Worm (Caenorhabditis elegans): ENCODE measurements around the gene trpp-9.

DNA sequence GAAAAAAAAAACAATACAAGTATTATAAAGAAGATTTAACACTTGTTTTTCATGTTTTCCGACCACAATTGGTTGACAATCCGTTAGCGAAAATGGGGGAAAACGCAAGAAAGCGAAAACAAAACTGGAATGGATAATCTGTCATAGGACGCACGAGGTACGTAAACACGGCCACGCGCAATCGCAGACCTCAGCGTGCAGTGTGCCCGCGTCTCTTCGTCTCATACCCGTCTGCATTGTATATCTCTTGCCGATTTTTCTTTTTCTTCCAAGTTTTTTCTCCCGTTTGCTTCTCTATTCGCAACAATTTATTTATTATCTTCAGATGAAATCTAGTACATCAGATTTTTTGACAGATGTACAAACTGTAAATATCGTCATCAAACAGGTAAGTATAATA lies at the start of gene trpp-9:
- TF ChIP-seq pha-2 (tag; optimal IDR thresholded peaks at IDR 0.05) (no peak), pha-4 (tag; optimal IDR thresholded peaks at IDR 0.05) (no peak), ceh-30 (tag; optimal IDR thresholded peaks at IDR 0.05) (no peak)
